Fruit fly (Drosophila melanogaster) whole organism, embryonic: ENCODE results near the gene CG31793.

ENCODE experiments used
- Ada2b ChIP-seq: fragments of 200-800 bp; sonication (Bioruptor generic); IDR thresholded peaks from 2 replicates; pipeline ENCODE4 v1.3.6; 2022; ENCODE audit warnings: missing biosample characterization, missing genetic modification characterization
- Adf1 ChIP-seq: fragments of 200-800 bp; sonication (Bioruptor generic); IDR thresholded peaks from 2 replicates; pipeline ENCODE4 v1.3.6; 2022; ENCODE audit warnings: missing biosample characterization, missing genetic modification characterization
- Bteb2 ChIP-seq: fragments of 200-800 bp; sonication (Bioruptor generic); optimal IDR thresholded peaks from 2 replicates; lab custom pipeline; 2016; ENCODE audit warnings: missing biosample characterization, missing genetic modification characterization
- CG10543 ChIP-seq: fragments of 200-800 bp; sonication (Bioruptor generic); optimal IDR thresholded peaks from 3 replicates; lab custom pipeline; 2017; ENCODE audit warnings: missing biosample characterization, mild to moderate bottlenecking, missing genetic modification characterization, moderate library complexity
- CG10959 ChIP-seq: fragments of 200-800 bp; sonication (Bioruptor generic); IDR thresholded peaks from 2 replicates; pipeline ENCODE4 v1.3.6; 2022; ENCODE audit warnings: missing biosample characterization, missing genetic modification characterization
- CG12659 ChIP-seq: fragments of 200-800 bp; sonication (Bioruptor generic); optimal IDR thresholded peaks from 3 replicates; lab custom pipeline; 2017; ENCODE audit warnings: mild to moderate bottlenecking, missing biosample characterization, missing genetic modification reagents, missing genetic modification characterization
- CG12744 ChIP-seq: fragments of 200-800 bp; sonication (Bioruptor generic); optimal IDR thresholded peaks from 2 replicates; lab custom pipeline; 2016; ENCODE audit warnings: missing biosample characterization, missing genetic modification characterization
- CG12769 ChIP-seq: fragments of 200-800 bp; sonication (Bioruptor generic); optimal IDR thresholded peaks from 2 replicates; lab custom pipeline; 2019; ENCODE audit warnings: missing biosample characterization, mild to moderate bottlenecking, missing genetic modification characterization, moderate library complexity
- CG13775 ChIP-seq: fragments of 200-800 bp; sonication (Bioruptor generic); optimal IDR thresholded peaks from 3 replicates; lab custom pipeline; 2017; ENCODE audit warnings: missing biosample characterization, mild to moderate bottlenecking, missing genetic modification characterization
- CG13894 ChIP-seq: fragments of 200-800 bp; sonication (Bioruptor generic); optimal IDR thresholded peaks from 3 replicates; lab custom pipeline; 2018; ENCODE audit warnings: missing biosample characterization, mild to moderate bottlenecking, missing genetic modification characterization, moderate library complexity
- CG14014 ChIP-seq: fragments of 200-800 bp; sonication (Bioruptor generic); IDR thresholded peaks from 2 replicates; pipeline ENCODE4 v1.3.6; 2022; ENCODE audit warnings: missing biosample characterization, missing genetic modification characterization
- CG16863 ChIP-seq: fragments of 200-800 bp; sonication (Bioruptor generic); optimal IDR thresholded peaks from 3 replicates; lab custom pipeline; 2016; ENCODE audit warnings: missing biosample characterization, missing genetic modification characterization
- CG17385 ChIP-seq: fragments of 200-800 bp; sonication (Bioruptor generic); optimal IDR thresholded peaks from 3 replicates; lab custom pipeline; 2018; ENCODE audit warnings: missing biosample characterization, mild to moderate bottlenecking, missing genetic modification characterization
- CG18599 ChIP-seq: fragments of 200-800 bp; sonication (Bioruptor generic); optimal IDR thresholded peaks from 3 replicates; lab custom pipeline; 2017; ENCODE audit warnings: missing biosample characterization, missing genetic modification characterization, mild to moderate bottlenecking, moderate library complexity, missing genetic modification reagents
- CG2120 ChIP-seq: fragments of 200-800 bp; sonication (Bioruptor generic); optimal IDR thresholded peaks from 3 replicates; lab custom pipeline; 2016; ENCODE audit warnings: missing biosample characterization, missing genetic modification characterization
- CG3407 ChIP-seq: fragments of 200-800 bp; sonication (Bioruptor generic); optimal IDR thresholded peaks from 2 replicates; lab custom pipeline; 2018; ENCODE audit warnings: missing biosample characterization, mild to moderate bottlenecking, missing genetic modification characterization
- CG34376 ChIP-seq: fragments of 200-800 bp; sonication (Bioruptor generic); optimal IDR thresholded peaks from 2 replicates; lab custom pipeline; 2018; ENCODE audit warnings: missing biosample characterization, mild to moderate bottlenecking, missing genetic modification characterization
- CG4360 ChIP-seq: fragments of 200-800 bp; sonication (Bioruptor generic); IDR thresholded peaks from 2 replicates; pipeline ENCODE4 v1.3.6; 2022; ENCODE audit warnings: missing biosample characterization, missing genetic modification characterization
- CG6765 ChIP-seq: fragments of 200-800 bp; sonication (Bioruptor generic); optimal IDR thresholded peaks from 3 replicates; lab custom pipeline; 2017; ENCODE audit warnings: missing biosample characterization, mild to moderate bottlenecking, missing genetic modification characterization
- CG8290 ChIP-seq, 3 experiments: fragments of 200-800 bp; sonication (Bioruptor generic); optimal IDR thresholded peaks; 2 replicates each; lab custom pipeline; 2016 to 2019; ENCODE audit warnings: missing biosample characterization in 3 of 3, missing genetic modification characterization in 3 of 3, mild to moderate bottlenecking in 2 of 3, moderate library complexity in 1 of 3
- CG9215 ChIP-seq: fragments of 200-800 bp; sonication (Bioruptor generic); IDR thresholded peaks from 2 replicates; pipeline ENCODE4 v1.3.6; 2022; ENCODE audit warnings: missing biosample characterization, missing genetic modification characterization
- CG9727 ChIP-seq: fragments of 200-800 bp; sonication (Bioruptor generic); optimal IDR thresholded peaks from 3 replicates; lab custom pipeline; 2017; ENCODE audit warnings: missing biosample characterization, mild to moderate bottlenecking, missing genetic modification characterization
- CG9817 ChIP-seq: fragments of 200-800 bp; sonication (Bioruptor generic); optimal IDR thresholded peaks from 2 replicates; lab custom pipeline; 2018; ENCODE audit warnings: missing biosample characterization, mild to moderate bottlenecking, missing genetic modification characterization, moderate library complexity
- CG9876 ChIP-seq: fragments of 200-800 bp; sonication (Bioruptor generic); optimal IDR thresholded peaks from 2 replicates; lab custom pipeline; 2016; ENCODE audit warnings: missing biosample characterization, missing genetic modification characterization
- Dek ChIP-seq: fragments of 200-800 bp; sonication (Bioruptor generic); optimal IDR thresholded peaks from 3 replicates; lab custom pipeline; 2019; ENCODE audit warnings: missing biosample characterization, mild to moderate bottlenecking, missing genetic modification characterization, moderate library complexity
- HHEX ChIP-seq: fragments of 200-800 bp; sonication (Bioruptor generic); optimal IDR thresholded peaks from 3 replicates; lab custom pipeline; 2017; ENCODE audit warnings: missing biosample characterization, mild to moderate bottlenecking, missing genetic modification characterization, missing genetic modification reagents
- Hr3 ChIP-seq: fragments of 200-800 bp; sonication (Bioruptor generic); optimal IDR thresholded peaks from 3 replicates; lab custom pipeline; 2016; ENCODE audit warnings: missing biosample characterization, missing genetic modification characterization
- Hr51 ChIP-seq, 2 experiments: fragments of 200-800 bp; sonication (Bioruptor generic); optimal IDR thresholded peaks; 2 replicates in 1 of 2; 3 replicates in 1 of 2; lab custom pipeline; 2016 to 2018; ENCODE audit warnings: missing biosample characterization in 2 of 2, missing genetic modification characterization in 2 of 2, mild to moderate bottlenecking in 1 of 2, moderate library complexity in 1 of 2
- Lhr ChIP-seq: fragments of 200-800 bp; sonication (Bioruptor generic); optimal IDR thresholded peaks from 3 replicates; lab custom pipeline; 2017; ENCODE audit warnings: mild to moderate bottlenecking, missing biosample characterization, missing genetic modification reagents, missing genetic modification characterization
- Meics ChIP-seq: fragments of 200-800 bp; sonication (Bioruptor generic); optimal IDR thresholded peaks from 2 replicates; lab custom pipeline; 2017; ENCODE audit warnings: missing biosample characterization, mild to moderate bottlenecking, missing genetic modification characterization
- NK7.1 ChIP-seq: fragments of 200-800 bp; sonication (Bioruptor generic); optimal IDR thresholded peaks from 3 replicates; lab custom pipeline; 2016; ENCODE audit warnings: missing biosample characterization, missing genetic modification characterization
- Opbp ChIP-seq: fragments of 200-800 bp; sonication (Bioruptor generic); IDR thresholded peaks from 3 replicates; pipeline ENCODE4 v1.3.6; 2022; ENCODE audit warnings: missing biosample characterization, missing genetic modification characterization; ENCODE audit not compliant: partially characterized antibody
- Rfx ChIP-seq: fragments of 200-800 bp; sonication (Bioruptor generic); IDR thresholded peaks from 2 replicates; pipeline ENCODE4 v1.3.6; 2022; ENCODE audit warnings: missing biosample characterization, missing genetic modification characterization
- Sox100B ChIP-seq: fragments of 200-800 bp; sonication (Bioruptor generic); optimal IDR thresholded peaks from 3 replicates; lab custom pipeline; 2018; ENCODE audit warnings: missing biosample characterization, mild to moderate bottlenecking, missing genetic modification characterization
- Vsx1 ChIP-seq: fragments of 200-800 bp; sonication (Bioruptor generic); optimal IDR thresholded peaks from 2 replicates; lab custom pipeline; 2017; ENCODE audit warnings: missing biosample characterization, mild to moderate bottlenecking, missing genetic modification characterization, missing genetic modification reagents
- Xbp1 ChIP-seq: fragments of 200-800 bp; sonication (Bioruptor generic); optimal IDR thresholded peaks from 3 replicates; lab custom pipeline; 2016; ENCODE audit warnings: missing biosample characterization, mild to moderate bottlenecking, missing genetic modification characterization
- al ChIP-seq: fragments of 200-800 bp; sonication (Bioruptor generic); IDR thresholded peaks from 2 replicates; pipeline ENCODE4 v1.3.6; 2022; ENCODE audit warnings: missing biosample characterization, missing genetic modification characterization
- btn ChIP-seq: fragments of 200-800 bp; sonication (Bioruptor generic); optimal IDR thresholded peaks from 2 replicates; lab custom pipeline; 2016; ENCODE audit warnings: missing biosample characterization, missing genetic modification characterization
- cato ChIP-seq: fragments of 200-800 bp; sonication (Bioruptor generic); optimal IDR thresholded peaks from 2 replicates; lab custom pipeline; 2016; ENCODE audit warnings: missing biosample characterization, missing genetic modification characterization, borderline replicate concordance
- croc ChIP-seq: fragments of 200-800 bp; sonication (Bioruptor generic); conservative IDR thresholded peaks from 3 replicates; pipeline ENCODE4 v1.3.6; 2022; ENCODE audit warnings: missing biosample characterization, missing genetic modification characterization
- dmrt99B ChIP-seq: fragments of 200-800 bp; sonication (Bioruptor generic); optimal IDR thresholded peaks from 2 replicates; lab custom pipeline; 2018; ENCODE audit warnings: missing biosample characterization, mild to moderate bottlenecking, missing genetic modification characterization, moderate library complexity
- ken ChIP-seq: fragments of 200-800 bp; sonication (Bioruptor generic); IDR thresholded peaks from 3 replicates; pipeline ENCODE4 v1.3.6; 2022; ENCODE audit warnings: missing biosample characterization, missing genetic modification characterization
- oc ChIP-seq: fragments of 200-800 bp; sonication (Bioruptor generic); optimal IDR thresholded peaks from 2 replicates; lab custom pipeline; 2018; ENCODE audit warnings: missing biosample characterization, mild to moderate bottlenecking, missing genetic modification characterization, moderate library complexity
- phol ChIP-seq: fragments of 200-800 bp; sonication (Bioruptor generic); optimal IDR thresholded peaks from 3 replicates; lab custom pipeline; 2018; ENCODE audit warnings: missing biosample characterization, mild to moderate bottlenecking, missing genetic modification characterization, moderate library complexity
- row ChIP-seq: fragments of 200-800 bp; sonication (Bioruptor generic); IDR thresholded peaks from 3 replicates; pipeline ENCODE4 v1.3.6; 2022; ENCODE audit warnings: missing biosample characterization, missing genetic modification characterization
- so ChIP-seq: fragments of 200-800 bp; sonication (Bioruptor generic); IDR thresholded peaks from 3 replicates; pipeline ENCODE4 v1.3.6; 2022; ENCODE audit warnings: missing biosample characterization, missing genetic modification characterization
- stc ChIP-seq: fragments of 200-800 bp; sonication (Bioruptor generic); IDR thresholded peaks from 2 replicates; pipeline ENCODE4 v1.3.6; 2022; ENCODE audit warnings: missing biosample characterization, missing genetic modification characterization
- zen ChIP-seq: fragments of 200-800 bp; sonication (Bioruptor generic); optimal IDR thresholded peaks from 3 replicates; lab custom pipeline; 2018; ENCODE audit warnings: missing biosample characterization, mild to moderate bottlenecking, missing genetic modification characterization, moderate library complexity

The CG31793 gene

dm6 chr2L:19026491-19027197 lies 23.5 kb downstream of the CG31793 start (continued):
- peak; percentile 18; the same call in 1 of the 2 replicates for TF ChIP-seq al (GFP tag; lab: Robert Waterston, UW)
- no peak for TF ChIP-seq cato (GFP tag; lab: Kevin White, UChicago)
- TF ChIP-seq Hr51 (GFP tag; optimal IDR thresholded peaks at IDR 0.05; lab: Kevin White, UChicago) = peak; percentile 8 to 60
- no peak for TF ChIP-seq Opbp (GFP tag; lab: Robert Waterston, UW)
- no peak for TF ChIP-seq Vsx1
- TF ChIP-seq Rfx = 0 out of 2 replicates have a peak, but pooled peaks have one; percentile 16
- TF ChIP-seq Xbp1 (GFP tag; lab: Kevin White, UChicago) = peak; percentile 35
- no peak for TF ChIP-seq zen (tag; lab: Kevin White, UChicago)
- TF ChIP-seq CG9727 (GFP tag; lab: Kevin White, UChicago) = peak; percentile 58
- TF ChIP-seq CG2120 (GFP tag; lab: Kevin White, UChicago) = peak; percentile 73
- TF ChIP-seq btn (GFP tag; lab: Kevin White, UChicago) = no peak
- TF ChIP-seq Adf1 = peak; percentile 41; the same call in 1 of the 2 replicates
- TF ChIP-seq row = peak; percentile 76
- peak; percentile 92 for TF ChIP-seq CG18599
- peak; percentile 81 for TF ChIP-seq CG12769
- TF ChIP-seq CG4360 = no peak
- TF ChIP-seq CG34376 (GFP tag; lab: Kevin White, UChicago) = peak; percentile 82
- peak; percentile 58 for TF ChIP-seq CG13894
- peak; percentile 77 for TF ChIP-seq Meics (GFP tag; lab: Kevin White, UChicago)
- TF ChIP-seq CG10959 (GFP tag; lab: Robert Waterston, UW) = no peak
- TF ChIP-seq Dek = peak; percentile 58
- TF ChIP-seq HHEX (GFP tag; lab: Kevin White, UChicago) = peak; percentile 14
- peak; percentile 56 for TF ChIP-seq phol (tag; lab: Kevin White, UChicago)
- no peak for TF ChIP-seq CG9876 (GFP tag; lab: Kevin White, UChicago)
- no peak for TF ChIP-seq Ada2b
- TF ChIP-seq NK7.1 (GFP tag; lab: Kevin White, UChicago) = no peak
- peak; percentile 64 for TF ChIP-seq CG10543 (GFP tag; lab: Kevin White, UChicago)
- no peak for TF ChIP-seq Hr3 (GFP tag; lab: Kevin White, UChicago)
- TF ChIP-seq Bteb2 = peak; percentile 1
- peak; percentile 56 for TF ChIP-seq CG17385
- peak; percentile 52 for TF ChIP-seq CG6765 (GFP tag; lab: Kevin White, UChicago)
- peak; percentile 31 for TF ChIP-seq CG12744
- peak; percentile 46 for TF ChIP-seq CG9215 (GFP tag; lab: Robert Waterston, UW)
- peak; percentile 22 for TF ChIP-seq CG9817 (tag; lab: Kevin White, UChicago)
- TF ChIP-seq Sox100B (GFP tag; lab: Kevin White, UChicago) = peak; percentile 47
- no peak for TF ChIP-seq CG3407 (GFP tag; lab: Kevin White, UChicago)
- peak; percentile 44 for TF ChIP-seq CG12659 (GFP tag; lab: Kevin White, UChicago)
- TF ChIP-seq CG14014 = peak; percentile 59
- peak; percentile 64; the same call in 1 of the 3 replicates for TF ChIP-seq so (GFP tag; lab: Robert Waterston, UW)
- no peak for TF ChIP-seq CG8290 (GFP tag; optimal IDR thresholded peaks at IDR 0.05; lab: Kevin White, UChicago)
- peak in 1 of 2 experiments; percentile 52 for TF ChIP-seq CG8290 (tag; optimal IDR thresholded peaks at IDR 0.05; lab: Kevin White, UChicago)
- TF ChIP-seq dmrt99B (tag; lab: Kevin White, UChicago) = peak; percentile 81
- no peak for TF ChIP-seq oc (tag; lab: Kevin White, UChicago)
- 0 out of 3 replicates have a peak, but pooled peaks have one; percentile 16 for TF ChIP-seq ken (GFP tag; lab: Robert Waterston, UW)
- peak; percentile 22; the same call in 1 of the 2 replicates for TF ChIP-seq stc (GFP tag; lab: Robert Waterston, UW)
- TF ChIP-seq CG16863 (GFP tag; lab: Kevin White, UChicago) = peak; percentile 6
- TF ChIP-seq CG13775 (GFP tag; lab: Kevin White, UChicago) = peak; percentile 30
- TF ChIP-seq Lhr (GFP tag; lab: Kevin White, UChicago) = no peak
- TF ChIP-seq croc (GFP tag; lab: Robert Waterston, UW) = peak; percentile 20; the same call in 2 of the 3 replicates
